Fruit fly (Drosophila melanogaster) whole organism, embryonic: ENCODE results near the gene CG32706.

Experiments used
- ATbp ChIP-seq: fragments of 200-800 bp; sonication (Bioruptor generic); optimal IDR thresholded peaks from 2 replicates; lab custom pipeline; 2017; ENCODE audit warnings: missing biosample characterization, mild to moderate bottlenecking, missing genetic modification characterization, missing genetic modification reagents
- BtbVII ChIP-seq: fragments of 200-800 bp; sonication (Bioruptor generic); optimal IDR thresholded peaks from 3 replicates; lab custom pipeline; 2017; ENCODE audit warnings: missing biosample characterization, mild to moderate bottlenecking, missing genetic modification characterization
- CG10274 ChIP-seq: fragments of 200-800 bp; sonication (Bioruptor generic); optimal IDR thresholded peaks from 3 replicates; lab custom pipeline; 2017; ENCODE audit warnings: missing biosample characterization, mild to moderate bottlenecking, missing genetic modification characterization
- CG10654 ChIP-seq: fragments of 200-800 bp; sonication (Bioruptor generic); optimal IDR thresholded peaks from 2 replicates; lab custom pipeline; 2016; ENCODE audit warnings: missing biosample characterization, missing genetic modification characterization
- CG12219 ChIP-seq: fragments of 200-800 bp; sonication (Bioruptor generic); optimal IDR thresholded peaks from 3 replicates; lab custom pipeline; 2018; ENCODE audit warnings: missing biosample characterization, mild to moderate bottlenecking, missing genetic modification characterization
- CG12744 ChIP-seq: fragments of 200-800 bp; sonication (Bioruptor generic); optimal IDR thresholded peaks from 2 replicates; lab custom pipeline; 2016; ENCODE audit warnings: missing biosample characterization, missing genetic modification characterization
- CG13123 ChIP-seq: fragments of 200-800 bp; sonication (Bioruptor generic); optimal IDR thresholded peaks from 2 replicates; lab custom pipeline; 2016; ENCODE audit warnings: missing biosample characterization, missing genetic modification characterization
- CG15269 ChIP-seq: fragments of 200-800 bp; sonication (Bioruptor generic); optimal IDR thresholded peaks from 2 replicates; lab custom pipeline; 2018; ENCODE audit warnings: missing biosample characterization, mild to moderate bottlenecking, missing genetic modification characterization, moderate library complexity
- CG17912 ChIP-seq: fragments of 200-800 bp; sonication (Bioruptor generic); optimal IDR thresholded peaks from 2 replicates; lab custom pipeline; 2018; ENCODE audit warnings: missing biosample characterization, mild to moderate bottlenecking, missing genetic modification characterization
- CG2678 ChIP-seq: fragments of 200-800 bp; sonication (Bioruptor generic); optimal IDR thresholded peaks from 3 replicates; lab custom pipeline; 2019; ENCODE audit warnings: missing biosample characterization, mild to moderate bottlenecking, missing genetic modification characterization, moderate library complexity
- CG30020 ChIP-seq: fragments of 200-800 bp; optimal IDR thresholded peaks from 2 replicates; lab custom pipeline; 2019; ENCODE audit warnings: missing biosample characterization, mild to moderate bottlenecking, missing genetic modification characterization, moderate library complexity
- CG31224 ChIP-seq: fragments of 200-800 bp; sonication (Bioruptor generic); IDR thresholded peaks from 2 replicates; pipeline ENCODE4 v1.3.6; 2022; ENCODE audit warnings: missing biosample characterization, missing genetic modification characterization
- CG32772 ChIP-seq: fragments of 200-800 bp; sonication (Bioruptor generic); IDR thresholded peaks from 2 replicates; pipeline ENCODE4 v1.3.6; 2022; ENCODE audit warnings: missing biosample characterization, missing genetic modification characterization
- CG5245 ChIP-seq: fragments of 200-800 bp; sonication (Bioruptor generic); optimal IDR thresholded peaks from 3 replicates; lab custom pipeline; 2016; ENCODE audit warnings: missing biosample characterization, missing genetic modification characterization
- CG7745 ChIP-seq: fragments of 200-800 bp; sonication (Bioruptor generic); optimal IDR thresholded peaks from 2 replicates; lab custom pipeline; 2018; ENCODE audit warnings: missing biosample characterization, mild to moderate bottlenecking, missing genetic modification characterization, moderate library complexity
- CG7987 ChIP-seq: fragments of 200-800 bp; sonication (Bioruptor generic); optimal IDR thresholded peaks from 2 replicates; lab custom pipeline; 2018; ENCODE audit warnings: missing biosample characterization, mild to moderate bottlenecking, missing genetic modification characterization, moderate library complexity
- Dad ChIP-seq: fragments of 200-800 bp; sonication (Bioruptor generic); optimal IDR thresholded peaks from 3 replicates; lab custom pipeline; 2016; ENCODE audit warnings: missing biosample characterization, missing genetic modification characterization
- Doc2 ChIP-seq: fragments of 200-800 bp; sonication (Bioruptor generic); IDR thresholded peaks from 2 replicates; pipeline ENCODE4 v1.3.6; 2022; ENCODE audit warnings: missing biosample characterization, missing genetic modification characterization
- Dref ChIP-seq: fragments of 200-800 bp; sonication (Bioruptor generic); IDR thresholded peaks from 2 replicates; pipeline ENCODE4 v1.3.6; 2022; ENCODE audit warnings: missing biosample characterization, missing genetic modification characterization
- E2f2 ChIP-seq: fragments of 200-800 bp; sonication (Bioruptor generic); IDR thresholded peaks from 2 replicates; pipeline ENCODE4 v1.3.6; 2022; ENCODE audit warnings: missing biosample characterization, missing genetic modification characterization
- HLH54F ChIP-seq: fragments of 200-800 bp; sonication (Bioruptor generic); optimal IDR thresholded peaks from 3 replicates; lab custom pipeline; 2016; ENCODE audit warnings: missing biosample characterization, missing genetic modification characterization
- MBD-R2 ChIP-seq: fragments of 200-800 bp; sonication (Bioruptor generic); IDR thresholded peaks from 2 replicates; pipeline ENCODE4 v1.3.6; 2022; ENCODE audit warnings: missing biosample characterization, missing genetic modification characterization
- Opbp ChIP-seq: fragments of 200-800 bp; sonication (Bioruptor generic); IDR thresholded peaks from 3 replicates; pipeline ENCODE4 v1.3.6; 2022; ENCODE audit warnings: missing biosample characterization, missing genetic modification characterization; ENCODE audit not compliant: partially characterized antibody
- Pdp1 ChIP-seq, 2 experiments: fragments of 200-800 bp; sonication (Bioruptor generic); optimal IDR thresholded peaks; 3 replicates each; lab custom pipeline; 2016; ENCODE audit warnings: missing biosample characterization in 2 of 2, missing genetic modification characterization in 2 of 2, mild to moderate bottlenecking in 1 of 2, moderate library complexity in 1 of 2
- Trl ChIP-seq, 3 experiments: fragments of >200 bp in 2 of 3; fragments of 200-800 bp in 1 of 3; sonication (Bioruptor generic) in 1 of 3; optimal IDR thresholded peaks; 2 replicates in 1 of 3; 3 replicates in 2 of 3; lab custom pipeline; 2016 to 2017; ENCODE audit warnings: missing biosample characterization in 1 of 3, missing genetic modification characterization in 1 of 3
- amos ChIP-seq: fragments of 200-800 bp; sonication (Bioruptor generic); IDR thresholded peaks from 2 replicates; pipeline ENCODE4 v1.3.6; 2022; ENCODE audit warnings: missing biosample characterization, missing genetic modification characterization; ENCODE audit not compliant: partially characterized antibody
- caup ChIP-seq: fragments of 200-800 bp; sonication (Bioruptor generic); optimal IDR thresholded peaks from 3 replicates; lab custom pipeline; 2017; ENCODE audit warnings: missing biosample characterization, mild to moderate bottlenecking, missing genetic modification characterization, moderate library complexity; ENCODE audit not compliant: severe bottlenecking
- corto ChIP-seq: fragments of 200-800 bp; sonication (Bioruptor generic); optimal IDR thresholded peaks from 2 replicates; lab custom pipeline; 2016; ENCODE audit warnings: missing biosample characterization, mild to moderate bottlenecking, missing genetic modification characterization, moderate library complexity
- crol ChIP-seq: fragments of 200-800 bp; sonication (Bioruptor generic); IDR thresholded peaks from 2 replicates; pipeline ENCODE4 v1.3.6; 2022; ENCODE audit warnings: missing biosample characterization, missing genetic modification characterization
- dmrt99B ChIP-seq: fragments of 200-800 bp; sonication (Bioruptor generic); optimal IDR thresholded peaks from 2 replicates; lab custom pipeline; 2018; ENCODE audit warnings: missing biosample characterization, mild to moderate bottlenecking, missing genetic modification characterization, moderate library complexity
- ewg ChIP-seq: fragments of 200-800 bp; sonication (Bioruptor generic); optimal IDR thresholded peaks from 3 replicates; lab custom pipeline; 2017; ENCODE audit warnings: mild to moderate bottlenecking, missing biosample characterization, missing genetic modification reagents, missing genetic modification characterization
- exex ChIP-seq: fragments of 200-800 bp; sonication (Bioruptor generic); optimal IDR thresholded peaks from 4 replicates; lab custom pipeline; 2018; ENCODE audit warnings: missing biosample characterization, mild to moderate bottlenecking, missing genetic modification characterization, moderate library complexity
- hth ChIP-seq: fragments of >200 bp; optimal IDR thresholded peaks from 2 replicates; lab custom pipeline; 2017; ENCODE audit warnings: inconsistent platforms
- kay ChIP-seq: fragments of 200-800 bp; sonication (Bioruptor generic); optimal IDR thresholded peaks from 2 replicates; lab custom pipeline; 2016; ENCODE audit warnings: missing biosample characterization, missing genetic modification characterization
- klu ChIP-seq: fragments of 200-800 bp; sonication (Bioruptor generic); IDR thresholded peaks from 2 replicates; pipeline ENCODE4 v1.3.6; 2022; ENCODE audit warnings: missing biosample characterization, missing genetic modification characterization
- kni ChIP-seq: fragments of 200-800 bp; sonication (Bioruptor generic); optimal IDR thresholded peaks from 3 replicates; lab custom pipeline; 2017; ENCODE audit warnings: mild to moderate bottlenecking, missing biosample characterization, missing genetic modification reagents, missing genetic modification characterization
- luna ChIP-seq: fragments of 200-800 bp; sonication (Bioruptor generic); optimal IDR thresholded peaks from 2 replicates; lab custom pipeline; 2016; ENCODE audit warnings: missing biosample characterization, missing genetic modification characterization
- mam ChIP-seq: fragments of 200-800 bp; sonication (Bioruptor generic); optimal IDR thresholded peaks from 3 replicates; lab custom pipeline; 2016; ENCODE audit warnings: missing biosample characterization, missing genetic modification characterization
- nerfin-2 ChIP-seq: fragments of 200-800 bp; sonication (Bioruptor generic); IDR thresholded peaks from 2 replicates; pipeline ENCODE4 v1.3.6; 2022; ENCODE audit warnings: missing biosample characterization, missing genetic modification characterization; ENCODE audit not compliant: partially characterized antibody
- p53 ChIP-seq: fragments of 200-800 bp; sonication (Bioruptor generic); optimal IDR thresholded peaks from 2 replicates; lab custom pipeline; 2016; ENCODE audit warnings: missing biosample characterization, missing genetic modification characterization
- pan ChIP-seq, 4 experiments: fragments of >200 bp in 3 of 4; fragments of 200-800 bp in 1 of 4; sonication (Bioruptor generic) in 1 of 4; optimal IDR thresholded peaks in 3 of 4; IDR thresholded peaks in 1 of 4; 2 replicates each; pipeline versions ENCODE4 v1.3.6 to Lab custom; 2017 to 2022; ENCODE audit warnings: missing biosample characterization in 2 of 4, missing genetic modification characterization in 2 of 4, mixed read lengths in 1 of 4
- pb ChIP-seq: fragments of 200-800 bp; sonication (Bioruptor generic); optimal IDR thresholded peaks from 3 replicates; lab custom pipeline; 2016; ENCODE audit warnings: missing biosample characterization, missing genetic modification characterization
- peb ChIP-seq: fragments of 200-800 bp; sonication (Bioruptor generic); IDR thresholded peaks from 2 replicates; pipeline ENCODE4 v1.3.6; 2022; ENCODE audit warnings: missing biosample characterization, missing genetic modification characterization
- repo ChIP-seq: fragments of 200-800 bp; sonication (Bioruptor generic); optimal IDR thresholded peaks from 2 replicates; lab custom pipeline; 2016; ENCODE audit warnings: missing biosample characterization, missing genetic modification characterization
- schlank ChIP-seq: fragments of 200-800 bp; sonication (Bioruptor generic); optimal IDR thresholded peaks from 2 replicates; lab custom pipeline; 2018; ENCODE audit warnings: missing biosample characterization, mild to moderate bottlenecking, missing genetic modification characterization
- slou ChIP-seq: fragments of 200-800 bp; sonication (Bioruptor generic); optimal IDR thresholded peaks from 3 replicates; lab custom pipeline; 2016; ENCODE audit warnings: missing biosample characterization, missing genetic modification characterization
- so ChIP-seq: fragments of 200-800 bp; sonication (Bioruptor generic); IDR thresholded peaks from 3 replicates; pipeline ENCODE4 v1.3.6; 2022; ENCODE audit warnings: missing biosample characterization, missing genetic modification characterization
- sr ChIP-seq: fragments of 200-800 bp; sonication (Bioruptor generic); IDR thresholded peaks from 3 replicates; pipeline ENCODE4 v1.3.6; 2022; ENCODE audit warnings: missing biosample characterization, missing genetic modification characterization
- ssp ChIP-seq: fragments of 200-800 bp; sonication (Bioruptor generic); IDR thresholded peaks from 2 replicates; pipeline ENCODE4 v1.3.6; 2022; ENCODE audit warnings: missing biosample characterization, missing genetic modification characterization
- vvl ChIP-seq: fragments of 200-800 bp; sonication (Bioruptor generic); IDR thresholded peaks from 2 replicates; pipeline ENCODE4 v1.3.6; 2022; ENCODE audit warnings: missing biosample characterization, missing genetic modification characterization

CG32706 gene

dm6 chrX:9133577-9134240, 46.8 kb downstream of the CG32706 start (continued):
- TF ChIP-seq CG5245 (GFP tag; lab: Kevin White, UChicago) (no peak), pb (GFP tag; lab: Kevin White, UChicago) (no peak), kay (GFP tag; lab: Kevin White, UChicago) (no peak), CG15269 (tag; lab: Kevin White, UChicago) (no peak), luna (GFP tag; lab: Kevin White, UChicago) (no peak), ATbp (GFP tag; lab: Kevin White, UChicago) (no peak), CG30020 (no peak), caup (GFP tag; lab: Kevin White, UChicago) (no peak), kni (GFP tag; lab: Kevin White, UChicago) (peak; percentile 57), CG2678 (tag; lab: Kevin White, UChicago) (no peak), Doc2 (GFP tag; lab: Robert Waterston, UW) (no peak), CG13123 (GFP tag; lab: Kevin White, UChicago) (no peak), ssp (GFP tag; lab: Robert Waterston, UW) (no peak), CG31224 (GFP tag; lab: Robert Waterston, UW) (no peak), mam (GFP tag; lab: Kevin White, UChicago) (no peak), exex (tag; lab: Kevin White, UChicago) (no peak), MBD-R2 (GFP tag; lab: Robert Waterston, UW) (no peak), CG10274 (GFP tag; lab: Kevin White, UChicago) (no peak), CG7745 (tag; lab: Kevin White, UChicago) (no peak), slou (GFP tag; lab: Kevin White, UChicago) (no peak), Trl (optimal IDR thresholded peaks at IDR 0.05; lab: Kevin White, UChicago) (no peak), Trl (GFP tag; optimal IDR thresholded peaks at IDR 0.05; lab: Kevin White, UChicago) (no peak), repo (GFP tag; lab: Kevin White, UChicago) (no peak), p53 (no peak), vvl (GFP tag; lab: Robert Waterston, UW) (no peak), klu (no peak), sr (no peak), ewg (GFP tag; lab: Kevin White, UChicago) (no peak), Opbp (GFP tag; lab: Robert Waterston, UW) (no peak), dmrt99B (no peak), so (GFP tag; lab: Robert Waterston, UW) (no peak), HLH54F (no peak), crol (peak; percentile 17; the same call in 1 of the 2 replicates), schlank (no peak), CG10654 (GFP tag; lab: Kevin White, UChicago) (no peak), CG12744 (GFP tag; lab: Kevin White, UChicago) (no peak), Dad (GFP tag; lab: Kevin White, UChicago) (no peak), CG17912 (GFP tag; lab: Kevin White, UChicago) (no peak), Dref (no peak), peb (GFP tag; lab: Robert Waterston, UW) (no peak), CG12219 (GFP tag; lab: Kevin White, UChicago) (no peak), E2f2 (GFP tag; lab: Robert Waterston, UW) (no peak), nerfin-2 (GFP tag; lab: Robert Waterston, UW) (no peak), pan (optimal IDR thresholded peaks at IDR 0.05; lab: Kevin White, UChicago) (no peak), pan (GFP tag; optimal IDR thresholded peaks at IDR 0.05 in 1 of 2, IDR thresholded peaks at IDR 0.05 in 1 of 2) (no peak), hth (lab: Kevin White, UChicago) (no peak), CG32772 (GFP tag; lab: Robert Waterston, UW) (no peak), Pdp1 (GFP tag; optimal IDR thresholded peaks at IDR 0.05; lab: Kevin White, UChicago) (peak in 1 of 2 experiments; percentile 12), amos (no peak), BtbVII (GFP tag; lab: Kevin White, UChicago) (no peak), corto (GFP tag; lab: Kevin White, UChicago) (no peak), CG7987 (no peak)
